Fruit fly (Drosophila melanogaster) whole organism, wandering third instar larva: ENCODE measurements around the gene ATPsynE.
A peak's percentile ranks its signal among the peaks of the same experiment; 100 is the strongest.

ENCODE experiments used
- Abd-B ChIP-seq: fragments of >200 bp; optimal IDR thresholded peaks from 2 replicates; lab custom pipeline; 2017; ENCODE audit warnings: missing biosample characterization, missing genetic modification characterization
- CrebA ChIP-seq: fragments of 200-800 bp; sonication (Bioruptor generic); optimal IDR thresholded peaks from 2 replicates; lab custom pipeline; 2016; ENCODE audit warnings: missing biosample characterization, mild to moderate bottlenecking, missing genetic modification characterization, borderline replicate concordance
- Dif ChIP-seq: fragments of 200-275, 200-300 bp; sonication (Bioruptor generic); optimal IDR thresholded peaks from 2 replicates; lab custom pipeline; 2018; ENCODE audit warnings: missing biosample characterization, missing genetic modification characterization; ENCODE audit not compliant: partially characterized antibody
- GATAd ChIP-seq: sonication (Bioruptor generic); optimal IDR thresholded peaks from 2 replicates; lab custom pipeline; 2016; ENCODE audit warnings: missing biosample characterization, missing genetic modification characterization
- HLH106 ChIP-seq: fragments of 200-800 bp; optimal IDR thresholded peaks from 3 replicates; lab custom pipeline; 2019; ENCODE audit warnings: missing biosample characterization, mild to moderate bottlenecking, missing genetic modification characterization, moderate library complexity
- Hnf4 ChIP-seq: fragments of 200-800 bp; sonication (Bioruptor generic); optimal IDR thresholded peaks from 2 replicates; lab custom pipeline; 2016; ENCODE audit warnings: missing biosample characterization, mild to moderate bottlenecking, missing genetic modification characterization
- Hr78 ChIP-seq: fragments of >200 bp; optimal IDR thresholded peaks from 2 replicates; lab custom pipeline; 2017; ENCODE audit warnings: missing biosample characterization, missing genetic modification characterization
- Hr83 ChIP-seq: fragments of 200-300 bp; sonication (Bioruptor generic); optimal IDR thresholded peaks from 2 replicates; lab custom pipeline; 2016; ENCODE audit warnings: missing biosample characterization, mild to moderate bottlenecking, missing genetic modification characterization, moderate library complexity; ENCODE audit not compliant: poor library complexity, severe bottlenecking
- Jra ChIP-seq: sonication (Bioruptor generic); optimal IDR thresholded peaks from 2 replicates; lab custom pipeline; 2016; ENCODE audit warnings: missing biosample characterization, missing genetic modification characterization
- Mio ChIP-seq: sonication (Bioruptor generic); optimal IDR thresholded peaks from 2 replicates; lab custom pipeline; 2016; ENCODE audit warnings: missing biosample characterization, missing genetic modification characterization
- Myc ChIP-seq: fragments of >200 bp; optimal IDR thresholded peaks from 2 replicates; lab custom pipeline; 2017
- N ChIP-seq: fragments of >200 bp; optimal IDR thresholded peaks from 2 replicates; lab custom pipeline; 2018; ENCODE audit warnings: missing biosample characterization, missing external identifiers, missing genetic modification characterization
- Rel ChIP-seq, 2 experiments: fragments of 200-800 bp; sonication (Bioruptor generic) in 1 of 2; optimal IDR thresholded peaks; 2 replicates in 1 of 2; 3 replicates in 1 of 2; lab custom pipeline; 2016 to 2019; ENCODE audit warnings: mild to moderate bottlenecking in 2 of 2, missing biosample characterization in 2 of 2, missing genetic modification characterization in 2 of 2, moderate library complexity in 1 of 2
- Sp1 ChIP-seq: fragments of 200-800 bp; sonication (Bioruptor generic); optimal IDR thresholded peaks from 3 replicates; lab custom pipeline; 2019; ENCODE audit warnings: missing biosample characterization, mild to moderate bottlenecking, missing genetic modification characterization, moderate library complexity
- Vsx2 ChIP-seq: fragments of 200-300, 225-300 bp; sonication (Bioruptor generic); optimal IDR thresholded peaks from 2 replicates; lab custom pipeline; 2018; ENCODE audit warnings: missing biosample characterization, missing genetic modification characterization; ENCODE audit not compliant: partially characterized antibody
- br ChIP-seq: fragments of 200-800 bp; sonication (Bioruptor generic); optimal IDR thresholded peaks from 2 replicates; lab custom pipeline; 2016; ENCODE audit warnings: missing biosample characterization, missing genetic modification characterization
- brk ChIP-seq: fragments of 200-800 bp; sonication (Bioruptor generic); optimal IDR thresholded peaks from 2 replicates; lab custom pipeline; 2016; ENCODE audit warnings: missing biosample characterization, mild to moderate bottlenecking, missing genetic modification characterization
- dl ChIP-seq, 2 experiments: fragments of 175-275, 200-275 bp in 1 of 2; fragments of 200-275 bp in 1 of 2; sonication (Bioruptor generic); optimal IDR thresholded peaks; lab custom pipeline; 2018; ENCODE audit warnings: mild to moderate bottlenecking in 2 of 2, missing biosample characterization in 2 of 2, missing genetic modification characterization in 2 of 2, moderate library complexity in 2 of 2; ENCODE audit not compliant: partially characterized antibody in 2 of 2, insufficient read depth in 1 of 2
- dmrt93B ChIP-seq: fragments of 200-800 bp; sonication (Bioruptor generic); optimal IDR thresholded peaks from 2 replicates; lab custom pipeline; 2018; ENCODE audit warnings: missing biosample characterization, mild to moderate bottlenecking, missing genetic modification characterization
- dsf ChIP-seq: sonication (Bioruptor generic); optimal IDR thresholded peaks from 2 replicates; lab custom pipeline; 2016; ENCODE audit warnings: missing biosample characterization, missing genetic modification characterization, borderline replicate concordance
- foxo ChIP-seq, 2 experiments: fragments of 200-800 bp; sonication (Bioruptor generic); optimal IDR thresholded peaks; 2 replicates in 1 of 2; 3 replicates in 1 of 2; lab custom pipeline; 2016 to 2017; ENCODE audit warnings: missing biosample characterization in 2 of 2, missing genetic modification characterization in 2 of 2
- fru ChIP-seq: fragments of 200-800 bp; sonication (Bioruptor generic); optimal IDR thresholded peaks from 3 replicates; lab custom pipeline; 2016; ENCODE audit warnings: missing biosample characterization, mild to moderate bottlenecking, missing genetic modification characterization
- h ChIP-seq: fragments of 200-800 bp; sonication (Bioruptor generic); optimal IDR thresholded peaks from 3 replicates; lab custom pipeline; 2016; ENCODE audit warnings: missing biosample characterization, mild to moderate bottlenecking, missing genetic modification characterization
- jim ChIP-seq: fragments of 175-275, 200-325 bp; sonication (Bioruptor generic); optimal IDR thresholded peaks from 2 replicates; lab custom pipeline; 2016; ENCODE audit warnings: missing biosample characterization, mild to moderate bottlenecking, missing genetic modification characterization
- pan ChIP-seq: fragments of >200 bp; optimal IDR thresholded peaks from 2 replicates; lab custom pipeline; 2017
- psq ChIP-seq: fragments of 200-800 bp; sonication (Bioruptor generic); optimal IDR thresholded peaks from 3 replicates; lab custom pipeline; 2017; ENCODE audit warnings: missing biosample characterization, mild to moderate bottlenecking, missing genetic modification characterization, moderate library complexity
- rgr ChIP-seq: fragments of 200-800 bp; sonication (Bioruptor generic); optimal IDR thresholded peaks from 3 replicates; lab custom pipeline; 2016; ENCODE audit warnings: missing biosample characterization, mild to moderate bottlenecking, missing genetic modification characterization
- sage ChIP-seq: fragments of 200-800 bp; sonication (Bioruptor generic); optimal IDR thresholded peaks from 2 replicates; lab custom pipeline; 2016; ENCODE audit warnings: missing biosample characterization, mild to moderate bottlenecking, missing genetic modification characterization
- sv ChIP-seq: fragments of 200-800 bp; sonication (Bioruptor generic); optimal IDR thresholded peaks from 3 replicates; lab custom pipeline; 2016; ENCODE audit warnings: missing biosample characterization, missing genetic modification characterization
- usp ChIP-seq: fragments of >200 bp; optimal IDR thresholded peaks from 2 replicates; lab custom pipeline; 2017; ENCODE audit warnings: missing biosample characterization, missing genetic modification characterization
- woc ChIP-seq: sonication (Bioruptor generic); optimal IDR thresholded peaks from 2 replicates; lab custom pipeline; 2016; ENCODE audit warnings: missing biosample characterization, mild to moderate bottlenecking, missing genetic modification characterization

The ATPsynE gene

dm6 chr3R:14283754-14284421 lies 42.9 kb upstream of the ATPsynE start (continued):
- TF ChIP-seq usp = no peak

- TF ChIP-seq woc (GFP tag; lab: Kevin White, UChicago) (no peak), Abd-B (GFP tag; lab: Kevin White, UChicago) (no peak), N (no peak), HLH106 (tag; lab: Kevin White, UChicago) (no peak), pan (no peak), GATAd (GFP tag; lab: Kevin White, UChicago) (no peak), brk (GFP tag; lab: Kevin White, UChicago) (no peak), dmrt93B (GFP tag; lab: Kevin White, UChicago) (no peak), Mio (GFP tag; lab: Kevin White, UChicago) (no peak), dsf (GFP tag; lab: Kevin White, UChicago) (no peak), Hr83 (GFP tag; lab: Kevin White, UChicago) (no peak), usp (no peak), CrebA (no peak), sv (GFP tag; lab: Kevin White, UChicago) (no peak), jim (no peak), Myc (lab: Kevin White, UChicago) (no peak), sage (GFP tag; lab: Kevin White, UChicago) (no peak), Hnf4 (GFP tag; lab: Kevin White, UChicago) (no peak)
Observed at dm6 chr3R:14284422-14284760, 42.4 kb upstream of the ATPsynE start.

dm6 chr3R:14285059-14285953 lies 41.4 kb upstream of the ATPsynE start:
- TF ChIP-seq foxo (GFP tag; optimal IDR thresholded peaks at IDR 0.05; lab: Kevin White, UChicago) = peak in 1 of 2 experiments; percentile 2
- peak; percentile 34 for TF ChIP-seq Dif
- no peak for TF ChIP-seq br

- peak; percentile 7 for TF ChIP-seq Sp1
- TF ChIP-seq foxo (GFP tag; optimal IDR thresholded peaks at IDR 0.05; lab: Kevin White, UChicago) = peak in 1 of 2 experiments; percentile 38
- TF ChIP-seq Jra = no peak
- TF ChIP-seq brk (GFP tag; lab: Kevin White, UChicago) = peak; percentile 50
- TF ChIP-seq fru (GFP tag; lab: Kevin White, UChicago) = no peak
- no peak for TF ChIP-seq rgr (GFP tag; lab: Kevin White, UChicago)
- no peak for TF ChIP-seq pan
- TF ChIP-seq sage (GFP tag; lab: Kevin White, UChicago) = peak; percentile 36
- no peak for TF ChIP-seq Hr78 (GFP tag; lab: Kevin White, UChicago)
- TF ChIP-seq Rel (GFP tag; optimal IDR thresholded peaks at IDR 0.05; lab: Kevin White, UChicago) = no peak
- peak; percentile 20 for TF ChIP-seq Rel (tag; optimal IDR thresholded peaks at IDR 0.05; lab: Kevin White, UChicago)
- peak; percentile 42 for TF ChIP-seq h
- peak; percentile 2 for TF ChIP-seq woc (GFP tag; lab: Kevin White, UChicago)
- peak; percentile 16 for TF ChIP-seq N
- TF ChIP-seq Hr83 (GFP tag; lab: Kevin White, UChicago) = peak; percentile 25
- TF ChIP-seq psq (GFP tag; lab: Kevin White, UChicago) = peak; percentile 92
- TF ChIP-seq Dif = peak; percentile 97
- TF ChIP-seq dl (GFP tag; optimal IDR thresholded peaks at IDR 0.05; lab: Kevin White, UChicago; ENCODE audit: insufficient read depth in 1 of 2, partially characterized antibody in 2 of 2) = peak; percentile 94 to 95
- peak; percentile 76 for TF ChIP-seq CrebA
- peak; percentile 91 for TF ChIP-seq Vsx2 (GFP tag; lab: Kevin White, UChicago)
- TF ChIP-seq, all 38 proteins: peak for 14
Observed at dm6 chr3R:14286320-14287190, 40.2 kb upstream of the ATPsynE start, which contains the start of gene trx. Gene trx (minus strand): TSS chr3R:14286903.
